Fruit fly (Drosophila melanogaster) whole organism, embryonic: ENCODE results near the gene pav.

Source experiments
- Atf6 ChIP-seq: fragments of 200-800 bp; sonication (Bioruptor generic); IDR thresholded peaks from 2 replicates; pipeline ENCODE4 v1.3.6; 2022; ENCODE audit warnings: missing biosample characterization, missing genetic modification characterization
- CG10209 ChIP-seq: fragments of 200-800 bp; sonication (Bioruptor generic); optimal IDR thresholded peaks from 3 replicates; lab custom pipeline; 2017; ENCODE audit warnings: missing biosample characterization, mild to moderate bottlenecking, missing genetic modification characterization, missing genetic modification reagents
- CG10366 ChIP-seq: fragments of 200-800 bp; sonication (Bioruptor generic); IDR thresholded peaks from 2 replicates; pipeline ENCODE4 v1.3.6; 2022; ENCODE audit warnings: missing biosample characterization, missing genetic modification characterization
- CG14014 ChIP-seq: fragments of 200-800 bp; sonication (Bioruptor generic); IDR thresholded peaks from 2 replicates; pipeline ENCODE4 v1.3.6; 2022; ENCODE audit warnings: missing biosample characterization, missing genetic modification characterization
- CG14441 ChIP-seq: fragments of 200-800 bp; sonication (Bioruptor generic); IDR thresholded peaks from 2 replicates; pipeline ENCODE4 v1.3.6; 2022; ENCODE audit warnings: missing biosample characterization, missing genetic modification characterization
- CG15696 ChIP-seq: fragments of 200-800 bp; sonication (Bioruptor generic); optimal IDR thresholded peaks from 2 replicates; lab custom pipeline; 2019; ENCODE audit warnings: missing biosample characterization, mild to moderate bottlenecking, missing genetic modification characterization, moderate library complexity
- CG1603 ChIP-seq: fragments of 200-800 bp; sonication (Bioruptor generic); optimal IDR thresholded peaks from 2 replicates; lab custom pipeline; 2019; ENCODE audit warnings: missing biosample characterization, mild to moderate bottlenecking, missing genetic modification characterization, moderate library complexity
- CG16813 ChIP-seq: fragments of 200-800 bp; sonication (Bioruptor generic); IDR thresholded peaks from 3 replicates; pipeline ENCODE4 v1.3.6; 2022; ENCODE audit warnings: missing biosample characterization, missing genetic modification characterization; ENCODE audit not compliant: partially characterized antibody
- CG17829 ChIP-seq: fragments of 200-800 bp; optimal IDR thresholded peaks from 2 replicates; lab custom pipeline; 2019; ENCODE audit warnings: missing biosample characterization, mild to moderate bottlenecking, missing genetic modification characterization, moderate library complexity
- CG1832 ChIP-seq: fragments of 200-800 bp; sonication (Bioruptor generic); optimal IDR thresholded peaks from 2 replicates; lab custom pipeline; 2017; ENCODE audit warnings: missing biosample characterization, mild to moderate bottlenecking, missing genetic modification characterization, inconsistent platforms
- CG18619 ChIP-seq: fragments of 200-800 bp; sonication (Bioruptor generic); optimal IDR thresholded peaks from 3 replicates; lab custom pipeline; 2017; ENCODE audit warnings: missing biosample characterization, mild to moderate bottlenecking, missing genetic modification characterization
- CG2889 ChIP-seq: fragments of 200-800 bp; sonication (Bioruptor generic); IDR thresholded peaks from 3 replicates; pipeline ENCODE4 v1.3.6; 2022; ENCODE audit warnings: missing biosample characterization, missing genetic modification characterization
- CG30403 ChIP-seq: fragments of 200-800 bp; sonication (Bioruptor generic); optimal IDR thresholded peaks from 3 replicates; lab custom pipeline; 2016; ENCODE audit warnings: missing biosample characterization, missing genetic modification characterization
- CG32532 ChIP-seq: fragments of 200-800 bp; sonication (Bioruptor generic); IDR thresholded peaks from 2 replicates; pipeline ENCODE4 v1.3.6; 2022; ENCODE audit warnings: missing biosample characterization, missing genetic modification characterization
- CG3995 ChIP-seq: fragments of 200-800 bp; sonication (Bioruptor generic); optimal IDR thresholded peaks from 3 replicates; lab custom pipeline; 2016; ENCODE audit warnings: missing biosample characterization, missing genetic modification characterization
- CG5245 ChIP-seq: fragments of 200-800 bp; sonication (Bioruptor generic); optimal IDR thresholded peaks from 3 replicates; lab custom pipeline; 2016; ENCODE audit warnings: missing biosample characterization, missing genetic modification characterization
- CG7372 ChIP-seq: fragments of 200-800 bp; sonication (Bioruptor generic); IDR thresholded peaks from 2 replicates; pipeline ENCODE4 v1.3.6; 2022; ENCODE audit warnings: missing biosample characterization, missing genetic modification characterization
- CG7839 ChIP-seq: fragments of 200-800 bp; sonication (Bioruptor generic); optimal IDR thresholded peaks from 3 replicates; lab custom pipeline; 2018; ENCODE audit warnings: missing biosample characterization, mild to moderate bottlenecking, missing genetic modification characterization, moderate library complexity
- CG9727 ChIP-seq: fragments of 200-800 bp; sonication (Bioruptor generic); optimal IDR thresholded peaks from 3 replicates; lab custom pipeline; 2017; ENCODE audit warnings: missing biosample characterization, mild to moderate bottlenecking, missing genetic modification characterization
- CG9797 ChIP-seq: fragments of 200-800 bp; sonication (Bioruptor generic); optimal IDR thresholded peaks from 3 replicates; lab custom pipeline; 2018; ENCODE audit warnings: missing biosample characterization, mild to moderate bottlenecking, missing genetic modification characterization
- Chrac-16 ChIP-seq: fragments of 200-800 bp; sonication (Bioruptor generic); optimal IDR thresholded peaks from 3 replicates; lab custom pipeline; 2016; ENCODE audit warnings: missing biosample characterization, missing genetic modification characterization
- Dll ChIP-seq: fragments of 200-800 bp; sonication (Bioruptor generic); IDR thresholded peaks from 4 replicates; pipeline ENCODE4 v1.3.6; 2022; ENCODE audit warnings: missing biosample characterization, missing genetic modification characterization; ENCODE audit not compliant: partially characterized antibody
- H2.0 ChIP-seq: fragments of 200-800 bp; sonication (Bioruptor generic); IDR thresholded peaks from 2 replicates; pipeline ENCODE4 v1.3.6; 2022; ENCODE audit warnings: missing biosample characterization, missing genetic modification characterization
- Hr51 ChIP-seq, 2 experiments: fragments of 200-800 bp; sonication (Bioruptor generic); optimal IDR thresholded peaks; 2 replicates in 1 of 2; 3 replicates in 1 of 2; lab custom pipeline; 2016 to 2018; ENCODE audit warnings: missing biosample characterization in 2 of 2, missing genetic modification characterization in 2 of 2, mild to moderate bottlenecking in 1 of 2, moderate library complexity in 1 of 2
- Hsf ChIP-seq: fragments of 200-800 bp; sonication (Bioruptor generic); optimal IDR thresholded peaks from 3 replicates; lab custom pipeline; 2016; ENCODE audit warnings: missing biosample characterization, missing genetic modification characterization
- Mad ChIP-seq: fragments of 200-800 bp; sonication (Bioruptor generic); optimal IDR thresholded peaks from 2 replicates; lab custom pipeline; 2016; ENCODE audit warnings: missing biosample characterization, missing genetic modification characterization
- Max ChIP-seq: fragments of 200-800 bp; sonication (Bioruptor generic); optimal IDR thresholded peaks from 2 replicates; lab custom pipeline; 2016; ENCODE audit warnings: missing biosample characterization, mild to moderate bottlenecking, missing genetic modification characterization
- NFAT ChIP-seq: fragments of 200-800 bp; sonication (Bioruptor generic); IDR thresholded peaks from 2 replicates; pipeline ENCODE4 v1.3.6; 2022; ENCODE audit warnings: missing biosample characterization, missing genetic modification characterization
- Nf-YB ChIP-seq: fragments of 200-800 bp; sonication (Bioruptor generic); optimal IDR thresholded peaks from 3 replicates; lab custom pipeline; 2019; ENCODE audit warnings: missing biosample characterization, mild to moderate bottlenecking, missing genetic modification characterization, moderate library complexity
- Ravus ChIP-seq: fragments of 200-800 bp; sonication (Bioruptor generic); IDR thresholded peaks from 2 replicates; pipeline ENCODE4 v1.3.6; 2022; ENCODE audit warnings: missing biosample characterization, missing genetic modification characterization
- Sox102F ChIP-seq: fragments of 200-800 bp; sonication (Bioruptor generic); optimal IDR thresholded peaks from 2 replicates; lab custom pipeline; 2018; ENCODE audit warnings: missing biosample characterization, mild to moderate bottlenecking, missing genetic modification characterization, moderate library complexity
- Trl ChIP-seq, 3 experiments: fragments of >200 bp in 2 of 3; fragments of 200-800 bp in 1 of 3; sonication (Bioruptor generic) in 1 of 3; optimal IDR thresholded peaks; 2 replicates in 1 of 3; 3 replicates in 2 of 3; lab custom pipeline; 2016 to 2017; ENCODE audit warnings: missing biosample characterization in 1 of 3, missing genetic modification characterization in 1 of 3
- az2 ChIP-seq: fragments of 200-800 bp; sonication (Bioruptor generic); optimal IDR thresholded peaks from 3 replicates; lab custom pipeline; 2016; ENCODE audit warnings: missing biosample characterization, missing genetic modification characterization
- bab2 ChIP-seq: fragments of 200-800 bp; sonication (Bioruptor generic); optimal IDR thresholded peaks from 2 replicates; lab custom pipeline; 2016; ENCODE audit warnings: missing biosample characterization, missing genetic modification characterization
- dmrt11E ChIP-seq: fragments of 200-800 bp; sonication (Bioruptor generic); optimal IDR thresholded peaks from 3 replicates; lab custom pipeline; 2018; ENCODE audit warnings: missing biosample characterization, mild to moderate bottlenecking, missing genetic modification characterization, moderate library complexity
- dpn ChIP-seq, 2 experiments: fragments of 200-800 bp; sonication (Bioruptor generic); optimal IDR thresholded peaks; 3 replicates each; lab custom pipeline; 2016; ENCODE audit warnings: missing biosample characterization in 2 of 2, missing genetic modification characterization in 2 of 2
- dysf ChIP-seq: fragments of 200-800 bp; sonication (Bioruptor generic); IDR thresholded peaks from 3 replicates; pipeline ENCODE4 v1.3.6; 2022; ENCODE audit warnings: missing biosample characterization, missing genetic modification characterization
- esg ChIP-seq: fragments of 200-800 bp; sonication (Bioruptor generic); conservative IDR thresholded peaks from 2 replicates; pipeline ENCODE4 v1.3.6; 2022; ENCODE audit warnings: missing biosample characterization, missing genetic modification characterization
- grau ChIP-seq: fragments of 200-800 bp; optimal IDR thresholded peaks from 3 replicates; lab custom pipeline; 2019; ENCODE audit warnings: missing biosample characterization, mild to moderate bottlenecking, missing genetic modification characterization, moderate library complexity
- ind ChIP-seq: fragments of 200-800 bp; sonication (Bioruptor generic); optimal IDR thresholded peaks from 3 replicates; lab custom pipeline; 2016; ENCODE audit warnings: missing biosample characterization, missing genetic modification characterization
- knrl ChIP-seq: fragments of 200-800 bp; sonication (Bioruptor generic); IDR thresholded peaks from 3 replicates; pipeline ENCODE4 v1.3.6; 2022; ENCODE audit warnings: missing biosample characterization, missing genetic modification characterization; ENCODE audit not compliant: partially characterized antibody
- lilli ChIP-seq: fragments of 200-800 bp; sonication (Bioruptor generic); optimal IDR thresholded peaks from 3 replicates; lab custom pipeline; 2016; ENCODE audit warnings: missing biosample characterization, missing genetic modification characterization
- lola ChIP-seq, 3 experiments: fragments of >200 bp in 2 of 3; fragments of 200-800 bp in 1 of 3; sonication (Bioruptor generic) in 1 of 3; optimal IDR thresholded peaks; 2 replicates each; lab custom pipeline; 2017 to 2019; ENCODE audit warnings: missing biosample characterization in 3 of 3, missing genetic modification characterization in 3 of 3, mild to moderate bottlenecking in 1 of 3, moderate library complexity in 1 of 3
- odd ChIP-seq: fragments of 200-800 bp; sonication (Bioruptor generic); optimal IDR thresholded peaks from 2 replicates; lab custom pipeline; 2017; ENCODE audit warnings: missing biosample characterization, mild to moderate bottlenecking, missing genetic modification characterization
- phol ChIP-seq: fragments of 200-800 bp; sonication (Bioruptor generic); optimal IDR thresholded peaks from 3 replicates; lab custom pipeline; 2018; ENCODE audit warnings: missing biosample characterization, mild to moderate bottlenecking, missing genetic modification characterization, moderate library complexity
- sim ChIP-seq: fragments of 200-800 bp; sonication (Bioruptor generic); IDR thresholded peaks from 2 replicates; pipeline ENCODE4 v1.3.6; 2022; ENCODE audit warnings: missing biosample characterization, missing genetic modification characterization
- sisA ChIP-seq: fragments of 200-800 bp; sonication (Bioruptor generic); IDR thresholded peaks from 2 replicates; pipeline ENCODE4 v1.3.6; 2022; ENCODE audit warnings: missing biosample characterization, missing genetic modification characterization
- tgo ChIP-seq: fragments of 200-800 bp; sonication (Bioruptor generic); IDR thresholded peaks from 3 replicates; pipeline ENCODE4 v1.3.6; 2022; ENCODE audit warnings: missing biosample characterization, missing genetic modification characterization
- zfh2 ChIP-seq: fragments of 200-800 bp; sonication (Bioruptor generic); optimal IDR thresholded peaks from 2 replicates; lab custom pipeline; 2016; ENCODE audit warnings: missing biosample characterization, missing genetic modification characterization

The pav gene

dm6 chr3L:4254301-4254834 lies 11.8 kb downstream of the pav start, which contains the start of the genes ago and CG1265 (continued):
- TF ChIP-seq az2 (GFP tag; lab: Kevin White, UChicago) (peak; percentile 3), dmrt11E (tag; lab: Kevin White, UChicago) (peak; percentile 23), bab2 (GFP tag; lab: Kevin White, UChicago) (peak; percentile 27), Nf-YB (GFP tag; lab: Kevin White, UChicago) (peak; percentile 5), Hsf (peak; percentile 5), ind (peak; percentile 28), lilli (GFP tag; lab: Kevin White, UChicago) (peak; percentile 50), CG17829 (peak; percentile 52), CG2889 (GFP tag; lab: Robert Waterston, UW) (peak; percentile 62; the same call in 2 of the 3 replicates), Chrac-16 (peak; percentile 32), CG10366 (GFP tag; lab: Robert Waterston, UW) (peak; percentile 9; the same call in 1 of the 2 replicates), tgo (GFP tag; lab: Robert Waterston, UW) (peak; percentile 15; the same call in 1 of the 3 replicates), Hr51 (GFP tag; optimal IDR thresholded peaks at IDR 0.05; lab: Kevin White, UChicago) (peak in 1 of 2 experiments; percentile 55), odd (GFP tag; lab: Kevin White, UChicago) (peak; percentile 45), CG1832 (no peak), CG10209 (GFP tag; lab: Kevin White, UChicago) (peak; percentile 57), CG15696 (tag; lab: Kevin White, UChicago) (peak; percentile 49), Sox102F (peak; percentile 34), knrl (GFP tag; lab: Robert Waterston, UW) (0 out of 3 replicates have a peak, but pooled peaks have one; percentile 30), grau (tag; lab: Kevin White, UChicago) (peak; percentile 56), CG9727 (peak; percentile 53), CG14014 (GFP tag; lab: Robert Waterston, UW) (peak; percentile 47), CG3995 (peak; percentile 92), CG9797 (peak; percentile 46), Trl (optimal IDR thresholded peaks at IDR 0.05; lab: Kevin White, UChicago) (no peak), Trl (GFP tag; optimal IDR thresholded peaks at IDR 0.05; lab: Kevin White, UChicago) (no peak), CG18619 (peak; percentile 15), lola (GFP tag; optimal IDR thresholded peaks at IDR 0.05; lab: Kevin White, UChicago) (peak in 1 of 3 experiments; percentile 52), H2.0 (GFP tag; lab: Robert Waterston, UW) (peak; percentile 27), CG32532 (GFP tag; lab: Robert Waterston, UW) (peak; percentile 8), phol (tag; lab: Kevin White, UChicago) (peak; percentile 51), sim (GFP tag; lab: Robert Waterston, UW) (no peak), CG1603 (peak; percentile 45), Dll (GFP tag; lab: Robert Waterston, UW) (peak; percentile 39; the same call in 2 of the 4 replicates), Atf6 (no peak), dysf (GFP tag; lab: Robert Waterston, UW) (peak; percentile 40; the same call in 1 of the 3 replicates), Ravus (GFP tag; lab: Robert Waterston, UW) (no peak), CG5245 (GFP tag; lab: Kevin White, UChicago) (no peak), sisA (peak; percentile 42), esg (GFP tag; lab: Robert Waterston, UW) (0 out of 2 replicates have a peak, but pooled peaks have one; percentile 7), CG14441 (peak; percentile 39; the same call in 1 of the 2 replicates), CG7372 (peak; percentile 46), dpn (GFP tag; optimal IDR thresholded peaks at IDR 0.05; lab: Kevin White, UChicago) (peak in 1 of 2 experiments; percentile 23), CG30403 (peak; percentile 64), CG16813 (peak; percentile 59; the same call in 2 of the 3 replicates), NFAT (GFP tag; lab: Robert Waterston, UW) (peak; percentile 82), Max (GFP tag; lab: Kevin White, UChicago) (no peak), zfh2 (GFP tag; lab: Kevin White, UChicago) (peak; percentile 8), CG7839 (tag; lab: Kevin White, UChicago) (peak; percentile 31), Mad (GFP tag; lab: Kevin White, UChicago) (peak; percentile 10)
